Fruit fly (Drosophila melanogaster): ENCODE results near the gene kek3.

kek3 gene

DNA sequence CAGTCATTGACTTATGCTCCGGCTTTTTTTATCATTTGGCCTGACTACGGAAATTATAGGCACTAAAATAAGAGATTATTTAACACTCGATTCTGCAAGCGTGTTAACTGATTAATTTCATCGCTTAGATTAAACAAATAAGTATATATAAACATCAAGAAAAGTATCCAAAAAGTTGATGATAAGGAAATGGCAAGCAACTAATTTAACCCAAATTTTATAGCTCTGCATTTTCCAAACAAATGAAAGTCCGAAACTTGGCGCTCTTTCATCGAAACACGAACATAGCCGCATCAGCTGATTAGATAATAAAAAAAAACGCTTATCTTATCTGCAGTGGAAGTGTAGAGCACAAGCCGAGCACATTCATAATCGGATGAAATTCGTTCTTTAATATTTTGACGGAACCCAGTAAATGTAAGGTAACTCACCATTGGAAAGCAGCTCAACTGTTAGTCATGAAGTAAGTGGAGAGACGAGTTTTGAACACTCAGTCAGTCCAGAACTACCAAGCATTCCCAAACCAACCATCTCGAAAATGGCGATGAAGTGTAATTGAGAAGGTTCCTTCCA, 77.2 kb downstream of the kek3 start, which contains the start of gene CG18480 (continued):
- TF ChIP-seq CG11723 (GFP tag; optimal IDR thresholded peaks at IDR 0.05) (peak; percentile 13), Hr78 (GFP tag; optimal IDR thresholded peaks at IDR 0.05) (no peak), Dbx (GFP tag; IDR thresholded peaks at IDR 0.05) (0 out of 3 replicates have a peak, but pooled peaks have one; percentile 52), caup (GFP tag; optimal IDR thresholded peaks at IDR 0.05; ENCODE audit: severe bottlenecking) (peak; percentile 45), CG6683 (GFP tag; optimal IDR thresholded peaks at IDR 0.05) (no peak), h (optimal IDR thresholded peaks at IDR 0.05) (no peak), tna (GFP tag; IDR thresholded peaks at IDR 0.05; ENCODE audit: partially characterized antibody) (no peak), ttk (GFP tag; IDR thresholded peaks at IDR 0.05) (0 out of 2 replicates have a peak, but pooled peaks have one; percentile 20), exex (tag; optimal IDR thresholded peaks at IDR 0.05) (peak; percentile 81), kay (GFP tag; optimal IDR thresholded peaks at IDR 0.05) (peak; percentile 81), chif (GFP tag; optimal IDR thresholded peaks at IDR 0.05) (peak; percentile 21 to 27), Vsx1 (GFP tag; optimal IDR thresholded peaks at IDR 0.05) (no peak), unc-4 (GFP tag; IDR thresholded peaks at IDR 0.05; ENCODE audit: partially characterized antibody) (no peak), CrebB (tag; optimal IDR thresholded peaks at IDR 0.05) (no peak), sna (GFP tag; IDR thresholded peaks at IDR 0.05; ENCODE audit: partially characterized antibody) (no peak), CG33557 (GFP tag; optimal IDR thresholded peaks at IDR 0.05) (no peak), Blimp-1 (GFP tag; optimal IDR thresholded peaks at IDR 0.05) (no peak), luna (GFP tag; optimal IDR thresholded peaks at IDR 0.05) (no peak), CG30403 (GFP tag; optimal IDR thresholded peaks at IDR 0.05) (no peak), NC2α (GFP tag; optimal IDR thresholded peaks at IDR 0.05) (no peak), knrl (GFP tag; IDR thresholded peaks at IDR 0.05; ENCODE audit: partially characterized antibody) (no peak), CG2889 (GFP tag; IDR thresholded peaks at IDR 0.05) (0 out of 3 replicates have a peak, but pooled peaks have one; percentile 34), Xbp1 (GFP tag; optimal IDR thresholded peaks at IDR 0.05) (peak; percentile 50), tap (tag; optimal IDR thresholded peaks at IDR 0.05) (no peak), stc (GFP tag; IDR thresholded peaks at IDR 0.05) (no peak), bbx (GFP tag; IDR thresholded peaks at IDR 0.05; ENCODE audit: partially characterized antibody) (no peak), jing (GFP tag; optimal IDR thresholded peaks at IDR 0.05) (no peak), stwl (tag; optimal IDR thresholded peaks at IDR 0.05) (no peak), pb (GFP tag; optimal IDR thresholded peaks at IDR 0.05) (no peak), CG11696 (GFP tag; IDR thresholded peaks at IDR 0.05) (0 out of 2 replicates have a peak, but pooled peaks have one; percentile 16), CG8478 (optimal IDR thresholded peaks at IDR 0.05) (no peak), gt (GFP tag; IDR thresholded peaks at IDR 0.05) (no peak), CG15696 (tag; optimal IDR thresholded peaks at IDR 0.05) (no peak), MTF-1 (GFP tag; optimal IDR thresholded peaks at IDR 0.05; ENCODE audit: borderline replicate concordance) (no peak), Poxn (GFP tag; IDR thresholded peaks at IDR 0.05) (no peak), slp2 (GFP tag; optimal IDR thresholded peaks at IDR 0.05) (no peak), Ssrp (tag; optimal IDR thresholded peaks at IDR 0.05) (no peak), BEAF-32 (GFP tag; optimal IDR thresholded peaks at IDR 0.05) (no peak), lov (optimal IDR thresholded peaks at IDR 0.05) (no peak), lov (GFP tag; IDR thresholded peaks at IDR 0.05) (no peak), twi (tag; optimal IDR thresholded peaks at IDR 0.05) (no peak), Taf1 (GFP tag; IDR thresholded peaks at IDR 0.05) (peak; percentile 28; the same call in 1 of the 2 replicates), ewg (GFP tag; optimal IDR thresholded peaks at IDR 0.05) (no peak), crol (GFP tag; IDR thresholded peaks at IDR 0.05) (no peak), CG3995 (GFP tag; optimal IDR thresholded peaks at IDR 0.05) (no peak), CG10366 (GFP tag; IDR thresholded peaks at IDR 0.05) (peak; percentile 55), Hand (GFP tag; optimal IDR thresholded peaks at IDR 0.05) (peak; percentile 18), CG12391 (tag; optimal IDR thresholded peaks at IDR 0.05) (no peak), Elba2 (GFP tag; optimal IDR thresholded peaks at IDR 0.05) (no peak), bab2 (GFP tag; optimal IDR thresholded peaks at IDR 0.05) (peak; percentile 39)
